Worm (Caenorhabditis elegans): ENCODE results near the gene T19C3.6.

DNA sequence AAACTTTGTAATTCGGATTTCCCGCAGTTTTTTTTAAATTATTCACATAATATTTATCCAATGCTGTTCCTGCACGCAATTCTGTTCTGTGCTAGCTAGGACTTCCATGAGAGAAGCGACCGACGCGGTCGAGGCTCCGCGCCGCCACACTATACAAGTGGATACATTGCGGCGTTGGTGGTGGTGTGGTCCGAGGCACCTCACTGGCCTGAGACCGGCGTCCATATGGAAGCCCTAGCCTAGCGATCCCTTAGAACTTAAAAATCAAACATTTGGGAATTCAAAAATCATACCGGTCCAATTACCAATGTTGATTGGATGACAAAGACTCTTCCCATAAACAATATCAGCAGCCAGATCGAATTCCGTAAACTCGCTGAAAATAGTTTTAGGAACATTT, 5.2 kb downstream of the T19C3.6 start:
- TF ChIP-seq ztf-29 (GFP tag; IDR thresholded peaks at IDR 0.05) = no peak
- TF ChIP-seq klf-2 (GFP tag; conservative IDR thresholded peaks at IDR 0.05) = no peak
- TF ChIP-seq med-1 (GFP tag; optimal IDR thresholded peaks at IDR 0.05; ENCODE audit: insufficient read depth) = no peak
- no peak for TF ChIP-seq flt-1 (GFP tag; IDR thresholded peaks at IDR 0.05)
- TF ChIP-seq tab-1 (GFP tag; IDR thresholded peaks at IDR 0.05) = no peak
